Worm (Caenorhabditis elegans) whole organism, young adult: Measurements from ENCODE around the gene T23E7.6.

ENCODE experiments used
- Y53F4B.3 ChIP-seq: fragments of 200-800 bp; sonication (Bioruptor generic); IDR thresholded peaks from 2 replicates; pipeline ENCODE4 v1.3.6; 2022; ENCODE audit warnings: missing genetic modification reagents, missing genetic modification characterization, missing compliant biosample characterization
- ama-1 ChIP-seq, 3 experiments: fragments of 150-350 bp in 1 of 3; sonication (generic microtip) in 2 of 3; optimal IDR thresholded peaks; 2 replicates each; lab custom pipeline; 2014 to 2018; ENCODE audit warnings: missing biosample characterization in 2 of 3, missing genetic modification characterization in 2 of 3, missing genetic modification reagents in 2 of 3
- attf-3 ChIP-seq: fragments of 200-800 bp; sonication (Bioruptor generic); conservative IDR thresholded peaks from 2 replicates; pipeline ENCODE4 v1.3.6; 2022; ENCODE audit warnings: missing genetic modification reagents, missing genetic modification characterization, missing compliant biosample characterization
- egl-44 ChIP-seq: fragments of 200-800 bp; sonication (Bioruptor generic); IDR thresholded peaks from 2 replicates; pipeline ENCODE4 v1.3.6; 2022; ENCODE audit warnings: missing genetic modification reagents, missing genetic modification characterization, missing compliant biosample characterization
- ets-4 ChIP-seq: fragments of 200-800 bp; sonication (Bioruptor generic); optimal IDR thresholded peaks from 2 replicates; lab custom pipeline; 2018; ENCODE audit warnings: mild to moderate bottlenecking, missing genetic modification characterization, missing compliant biosample characterization
- mcd-1 ChIP-seq: fragments of 200-800 bp; sonication (Bioruptor generic); IDR thresholded peaks from 2 replicates; pipeline ENCODE4 v1.3.6; 2022; ENCODE audit warnings: missing genetic modification reagents, missing genetic modification characterization, missing compliant biosample characterization
- mxl-1 ChIP-seq: sonication (generic microtip); optimal IDR thresholded peaks from 2 replicates; lab custom pipeline; 2016; ENCODE audit warnings: missing genetic modification characterization, missing compliant biosample characterization
- sea-2 ChIP-seq: fragments of 200-800 bp; sonication (Bioruptor generic); IDR thresholded peaks from 2 replicates; pipeline ENCODE4 v1.3.6; 2022; ENCODE audit warnings: missing genetic modification characterization, missing compliant biosample characterization
- unc-130 ChIP-seq: sonication (generic microtip); optimal IDR thresholded peaks from 2 replicates; lab custom pipeline; 2016; ENCODE audit warnings: missing genetic modification reagents, missing genetic modification characterization, missing compliant biosample characterization
- unc-62 ChIP-seq: fragments of 150-350 bp; optimal IDR thresholded peaks from 2 replicates; lab custom pipeline; 2014; ENCODE audit warnings: missing biosample characterization, missing genetic modification reagents, missing genetic modification characterization

- no peak for TF ChIP-seq sea-2 (GFP tag; lab: Robert Waterston, UW)
- TF ChIP-seq ama-1 (optimal IDR thresholded peaks at IDR 0.05; lab: Kevin White, UChicago): no peak
- TF ChIP-seq ama-1 (GFP tag; optimal IDR thresholded peaks at IDR 0.05; lab: Kevin White, UChicago): no peak
- no peak for TF ChIP-seq attf-3
- TF ChIP-seq unc-130 (GFP tag; lab: Kevin White, UChicago): no peak
- TF ChIP-seq unc-62 (GFP tag; lab: Kevin White, UChicago): no peak
- no peak for TF ChIP-seq Y53F4B.3 (GFP tag; lab: Robert Waterston, UW)
- no peak for TF ChIP-seq mxl-1 (tag; lab: Kevin White, UChicago)
- no peak for TF ChIP-seq ets-4 (GFP tag; lab: Kevin White, UChicago)
- TF ChIP-seq mcd-1: peak; percentile 50
- TF ChIP-seq egl-44 (GFP tag; lab: Robert Waterston, UW): peak; percentile 70; the same call in 1 of the 2 replicates
Measured at ce11 chrX:17630888-17631287, 53.7 kb downstream of the T23E7.6 start.
